Worm (Caenorhabditis elegans) whole organism, mixed stage, embryonic: ENCODE data around the gene pqn-27.

ENCODE experiments used
- nhr-12 ChIP-seq: fragments of 150-350 bp; optimal IDR thresholded peaks from 2 replicates; lab custom pipeline; 2014; ENCODE audit warnings: missing biosample characterization, missing genetic modification characterization
- nhr-2 ChIP-seq: fragments of 150-350 bp; optimal IDR thresholded peaks from 2 replicates; lab custom pipeline; 2014; ENCODE audit warnings: missing biosample characterization, missing genetic modification characterization
- nhr-237 ChIP-seq: fragments of 150-350 bp; optimal IDR thresholded peaks from 2 replicates; lab custom pipeline; 2014; ENCODE audit warnings: missing biosample characterization, missing genetic modification characterization
- nhr-76 ChIP-seq: sonication (generic microtip); optimal IDR thresholded peaks from 2 replicates; lab custom pipeline; 2017; ENCODE audit warnings: missing biosample characterization, missing genetic modification characterization
- pha-4 ChIP-seq: fragments of 150-350 bp; optimal IDR thresholded peaks from 2 replicates; lab custom pipeline; 2018; ENCODE audit warnings: missing biosample characterization, missing genetic modification reagents, missing genetic modification characterization
- snpc-4 ChIP-seq: fragments of 150-350 bp; optimal IDR thresholded peaks from 2 replicates; lab custom pipeline; 2014; ENCODE audit warnings: missing biosample characterization, missing genetic modification characterization
- unc-39 ChIP-seq: fragments of 150-350 bp; optimal IDR thresholded peaks from 2 replicates; lab custom pipeline; 2014; ENCODE audit warnings: missing biosample characterization, missing genetic modification characterization
- unc-62 ChIP-seq: fragments of 150-350 bp; optimal IDR thresholded peaks from 2 replicates; lab custom pipeline; 2014; ENCODE audit warnings: missing biosample characterization, missing genetic modification reagents, missing genetic modification characterization

DNA sequence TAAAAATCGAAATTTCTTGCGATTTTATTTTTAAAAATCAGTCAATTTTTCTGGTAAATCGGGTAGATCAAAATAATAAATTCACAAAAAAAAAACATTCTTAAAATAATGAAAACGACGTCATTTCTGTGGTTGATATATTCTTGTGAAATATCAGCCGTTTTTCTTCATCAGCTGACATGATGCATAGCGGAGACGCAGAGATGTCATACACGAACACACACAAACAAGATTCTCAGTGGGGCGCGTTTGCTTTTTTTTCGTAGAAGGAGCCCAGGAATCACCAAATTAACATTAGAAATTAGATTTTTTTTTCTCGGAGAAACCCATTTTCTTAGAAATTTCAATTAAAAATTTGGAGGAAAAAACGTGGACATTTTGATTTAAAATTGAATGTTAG lies 12.8 kb downstream of the pqn-27 start:
- TF ChIP-seq snpc-4 (tag; lab: Kevin White, UChicago) (no peak), nhr-76 (no peak), unc-62 (peak; percentile 38), unc-39 (no peak), nhr-237 (peak; percentile 77), pha-4 (tag; lab: Kevin White, UChicago) (peak; percentile 58), nhr-2 (tag; lab: Kevin White, UChicago) (no peak), nhr-12 (tag; lab: Kevin White, UChicago) (no peak)
